Worm (Caenorhabditis elegans) whole organism, early embryonic: ENCODE results near the gene C17E7.4.

ENCODE experiments used
- B0310.2 ChIP-seq: sonication (generic microtip); optimal IDR thresholded peaks from 2 replicates; lab custom pipeline; 2016; ENCODE audit warnings: mild to moderate bottlenecking, missing genetic modification characterization, missing compliant biosample characterization
- aly-1 ChIP-seq: sonication (generic microtip); optimal IDR thresholded peaks from 2 replicates; lab custom pipeline; 2016; ENCODE audit warnings: missing genetic modification characterization, missing compliant biosample characterization
- ceh-36 ChIP-seq: sonication (generic microtip); optimal IDR thresholded peaks from 2 replicates; lab custom pipeline; 2016; ENCODE audit warnings: missing genetic modification characterization, inconsistent platforms, missing compliant biosample characterization
- ets-7 ChIP-seq: sonication (generic microtip); optimal IDR thresholded peaks from 2 replicates; lab custom pipeline; 2016; ENCODE audit warnings: missing genotype, missing genetic modification characterization, missing compliant biosample characterization
- flt-1 ChIP-seq: fragments of 200-800 bp; sonication (Bioruptor generic); IDR thresholded peaks from 2 replicates; pipeline ENCODE4 v1.3.6; 2022; ENCODE audit warnings: missing genetic modification characterization, missing compliant biosample characterization
- hmbx-1 ChIP-seq: sonication (generic microtip); optimal IDR thresholded peaks from 2 replicates; lab custom pipeline; 2016; ENCODE audit warnings: mild to moderate bottlenecking, missing genetic modification characterization, missing compliant biosample characterization
- hmg-4 ChIP-seq: fragments of 200-800 bp; sonication (Bioruptor generic); optimal IDR thresholded peaks from 2 replicates; lab custom pipeline; 2018; ENCODE audit warnings: mild to moderate bottlenecking, missing genetic modification characterization, missing compliant biosample characterization
- pes-1 ChIP-seq: fragments of 200-800 bp; sonication (Bioruptor generic); IDR thresholded peaks from 2 replicates; pipeline ENCODE4 v1.3.6; 2022; ENCODE audit warnings: missing genetic modification reagents, missing genetic modification characterization, missing compliant biosample characterization
- scrt-1 ChIP-seq: fragments of 200-800 bp; sonication (Bioruptor generic); IDR thresholded peaks from 2 replicates; pipeline ENCODE4 v1.3.6; 2022; ENCODE audit warnings: missing genetic modification characterization, missing compliant biosample characterization
- sea-1 ChIP-seq: fragments of 200-800 bp; sonication (Bioruptor generic); conservative IDR thresholded peaks from 2 replicates; pipeline ENCODE4 v1.3.6; 2022; ENCODE audit warnings: missing genetic modification characterization, missing compliant biosample characterization
- tbx-11 ChIP-seq: fragments of 200-800 bp; sonication (Bioruptor generic); IDR thresholded peaks from 2 replicates; pipeline ENCODE4 v1.3.6; 2022; ENCODE audit warnings: missing genetic modification characterization, missing compliant biosample characterization
- tbx-37 ChIP-seq: fragments of 200-800 bp; sonication (Bioruptor generic); conservative IDR thresholded peaks from 2 replicates; pipeline ENCODE4 v1.3.6; 2022; ENCODE audit warnings: missing genetic modification reagents, missing genetic modification characterization, missing compliant biosample characterization
- tra-4 ChIP-seq: sonication (generic microtip); optimal IDR thresholded peaks from 2 replicates; lab custom pipeline; 2017; ENCODE audit warnings: missing genetic modification characterization, missing compliant biosample characterization

C17E7.4 gene

DNA sequence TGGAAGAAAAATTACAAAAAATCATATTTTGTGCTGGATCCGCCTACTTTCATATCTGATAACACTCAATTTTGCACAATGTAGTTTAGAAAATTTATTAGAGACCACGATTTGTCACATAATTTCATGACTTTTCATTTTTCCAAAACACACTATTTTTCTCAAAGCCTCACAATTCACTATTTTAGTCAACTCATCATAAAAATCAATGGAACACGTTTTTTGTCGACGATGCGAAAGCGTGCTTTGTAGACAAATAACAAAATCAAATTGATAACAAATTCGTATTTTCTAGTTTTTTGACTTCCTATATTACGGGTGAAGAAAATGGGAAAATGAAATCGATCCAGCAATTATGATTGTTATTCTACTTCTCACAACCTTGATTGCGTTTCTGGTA, 49.2 kb downstream of the C17E7.4 start, which contains the start of gene cyp-35B2:
Gene cyp-35B2 (plus strand): TSS at position 301 of the 400 bp plus-strand sequence.
- TF ChIP-seq tbx-37 (no peak), flt-1 (GFP tag; lab: Robert Waterston, UW) (no peak), scrt-1 (GFP tag; lab: Robert Waterston, UW) (no peak), aly-1 (tag; lab: Kevin White, UChicago) (no peak), sea-1 (GFP tag; lab: Robert Waterston, UW) (no peak), ets-7 (tag; lab: Kevin White, UChicago) (no peak), ceh-36 (tag; lab: Kevin White, UChicago) (no peak), B0310.2 (tag; lab: Kevin White, UChicago) (no peak), tra-4 (tag; lab: Kevin White, UChicago) (no peak), hmg-4 (GFP tag; lab: Kevin White, UChicago) (no peak), tbx-11 (GFP tag; lab: Robert Waterston, UW) (no peak)

DNA sequence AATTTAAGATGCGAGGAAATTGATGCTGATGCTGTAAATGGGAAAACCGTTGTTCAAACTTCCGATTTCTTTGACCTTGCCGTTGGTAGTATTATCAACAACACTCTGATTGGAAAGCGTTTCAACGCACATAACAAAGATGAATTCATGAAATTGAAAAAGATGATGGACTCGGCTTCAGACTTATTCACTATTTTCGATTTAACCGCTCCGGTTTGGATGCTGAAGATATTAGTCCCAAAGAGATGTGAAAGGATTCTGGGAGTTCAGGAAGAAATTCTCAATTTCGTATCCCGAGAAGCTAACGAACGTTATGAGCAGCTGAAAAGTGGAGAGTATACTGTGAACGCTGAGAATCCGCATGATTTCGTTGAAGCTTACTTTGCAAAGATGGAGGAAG, 50.7 kb downstream of the C17E7.4 start:
- no peak for TF ChIP-seq flt-1 (GFP tag; lab: Robert Waterston, UW)
- no peak for TF ChIP-seq hmbx-1 (tag; lab: Kevin White, UChicago)
- no peak for TF ChIP-seq hmg-4 (GFP tag; lab: Kevin White, UChicago)
- no peak for TF ChIP-seq tbx-37
- TF ChIP-seq aly-1 (tag; lab: Kevin White, UChicago), result no peak
- no peak for TF ChIP-seq pes-1 (GFP tag; lab: Robert Waterston, UW)
